Worm (Caenorhabditis elegans) whole organism, mixed stage, embryonic: Measurements from ENCODE around the gene vps-24.

ENCODE experiments used
- elt-3 ChIP-seq: fragments of 150-350 bp; optimal IDR thresholded peaks from 2 replicates; lab custom pipeline; 2014; ENCODE audit warnings: missing biosample characterization, missing genetic modification characterization
- mab-5 ChIP-seq: fragments of 150-350 bp; optimal IDR thresholded peaks from 2 replicates; lab custom pipeline; 2014; ENCODE audit warnings: missing biosample characterization, missing genetic modification characterization

DNA sequence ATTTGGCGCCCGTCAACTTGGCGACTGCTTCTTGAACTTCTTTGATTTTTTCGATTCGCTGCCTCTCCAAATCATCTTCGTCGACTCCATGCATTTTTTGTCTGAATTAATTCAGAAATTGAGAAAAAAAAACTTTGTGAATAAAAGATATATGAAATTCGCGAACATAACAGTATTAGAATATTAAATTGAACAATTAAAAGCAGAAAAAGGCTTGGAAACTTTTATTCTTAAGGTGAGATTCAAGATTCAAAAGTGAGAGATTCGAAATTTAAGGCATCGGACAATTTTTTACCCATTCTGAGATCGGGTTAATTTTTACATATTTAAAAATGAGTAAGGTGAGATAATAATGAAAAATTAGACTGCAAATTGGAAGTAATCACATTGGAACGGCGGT, 40.1 kb downstream of the vps-24 start, which contains the start of gene F33G12.3:
- TF ChIP-seq elt-3 (tag; lab: Kevin White, UChicago) (no peak), mab-5 (tag; lab: Kevin White, UChicago) (no peak)
